Fruit fly (Drosophila melanogaster) Kc167 (cell line): Measurements from ENCODE around the gene ssp.

Experiments used
- Myc ChIP-seq: fragments of >200 bp; optimal IDR thresholded peaks from 2 replicates; lab custom pipeline; 2017; ENCODE audit warnings: missing external identifiers
- Sin3A ChIP-seq: fragments of >200 bp; optimal IDR thresholded peaks from 2 replicates; lab custom pipeline; 2018; ENCODE audit warnings: missing external identifiers
- h ChIP-seq: fragments of >200 bp; optimal IDR thresholded peaks from 3 replicates; lab custom pipeline; 2018; ENCODE audit warnings: missing external identifiers
- insv ChIP-seq: fragments of >200 bp; optimal IDR thresholded peaks from 3 replicates; lab custom pipeline; 2018; ENCODE audit warnings: missing external identifiers
- psq ChIP-seq: fragments of >200 bp; optimal IDR thresholded peaks from 2 replicates; lab custom pipeline; 2017; ENCODE audit warnings: missing external identifiers
- ttk ChIP-seq: sonication (Bioruptor generic); optimal IDR thresholded peaks from 2 replicates; lab custom pipeline; 2017; ENCODE audit warnings: missing external identifiers

Gene ssp

DNA sequence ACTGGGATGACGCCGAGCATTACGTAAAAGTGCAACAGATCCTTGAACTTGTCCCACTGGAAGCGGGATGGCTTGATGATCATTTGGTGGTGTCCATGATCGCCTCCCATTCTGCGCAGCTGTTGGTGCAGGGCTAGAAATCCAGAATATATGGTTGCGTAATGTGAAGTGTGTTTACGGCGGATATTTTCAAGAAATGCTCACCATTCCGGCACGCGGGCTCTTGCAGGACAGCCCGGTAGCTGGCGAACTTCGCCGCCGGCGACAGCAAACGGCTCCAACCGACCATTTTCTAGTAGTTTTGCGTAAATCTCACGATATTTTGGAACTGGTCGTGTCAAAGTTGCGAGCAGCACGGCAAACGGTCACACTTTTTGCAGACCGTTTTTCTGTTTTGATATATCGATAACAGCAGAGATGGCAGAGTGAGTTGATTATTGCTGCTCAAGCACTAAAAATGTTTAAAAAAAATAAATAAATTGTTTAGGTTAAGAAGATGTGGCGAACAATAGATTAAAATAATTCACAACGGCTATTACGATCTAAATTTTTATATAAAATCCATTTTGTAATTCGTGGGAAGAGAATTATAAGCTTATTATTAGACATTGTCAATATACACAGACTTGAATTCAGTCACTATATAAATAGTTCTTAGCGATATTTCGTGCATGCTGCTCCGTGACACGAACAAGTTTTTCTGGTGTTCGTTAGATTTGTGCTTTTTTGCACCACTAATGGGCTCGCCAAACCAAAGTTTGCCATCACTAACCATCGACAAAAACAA lies 20.2 kb downstream of the ssp start, which contains the start of the genes ND-SGDH and RhoGAP68F:
Gene ND-SGDH, minus strand, starts transcription at position 472 of the 787 bp plus-strand sequence.
Gene RhoGAP68F, plus strand, starts transcription at position 756 of the 787 bp plus-strand sequence.
- TF ChIP-seq h (lab: Kevin White, UChicago) (no peak), psq (no peak), insv (lab: Kevin White, UChicago) (no peak), Myc (lab: Kevin White, UChicago) (no peak), Sin3A (lab: Kevin White, UChicago) (no peak)

- TF ChIP-seq ttk (lab: Kevin White, UChicago) = no peak
- no peak for TF ChIP-seq insv (lab: Kevin White, UChicago)
- TF ChIP-seq h (lab: Kevin White, UChicago) = no peak
- TF ChIP-seq Sin3A (lab: Kevin White, UChicago) = no peak
- TF ChIP-seq Myc (lab: Kevin White, UChicago) = no peak
- no peak for TF ChIP-seq psq
Observed at dm6 chr3L:12139232-12139698, 21.2 kb downstream of the ssp start.

DNA sequence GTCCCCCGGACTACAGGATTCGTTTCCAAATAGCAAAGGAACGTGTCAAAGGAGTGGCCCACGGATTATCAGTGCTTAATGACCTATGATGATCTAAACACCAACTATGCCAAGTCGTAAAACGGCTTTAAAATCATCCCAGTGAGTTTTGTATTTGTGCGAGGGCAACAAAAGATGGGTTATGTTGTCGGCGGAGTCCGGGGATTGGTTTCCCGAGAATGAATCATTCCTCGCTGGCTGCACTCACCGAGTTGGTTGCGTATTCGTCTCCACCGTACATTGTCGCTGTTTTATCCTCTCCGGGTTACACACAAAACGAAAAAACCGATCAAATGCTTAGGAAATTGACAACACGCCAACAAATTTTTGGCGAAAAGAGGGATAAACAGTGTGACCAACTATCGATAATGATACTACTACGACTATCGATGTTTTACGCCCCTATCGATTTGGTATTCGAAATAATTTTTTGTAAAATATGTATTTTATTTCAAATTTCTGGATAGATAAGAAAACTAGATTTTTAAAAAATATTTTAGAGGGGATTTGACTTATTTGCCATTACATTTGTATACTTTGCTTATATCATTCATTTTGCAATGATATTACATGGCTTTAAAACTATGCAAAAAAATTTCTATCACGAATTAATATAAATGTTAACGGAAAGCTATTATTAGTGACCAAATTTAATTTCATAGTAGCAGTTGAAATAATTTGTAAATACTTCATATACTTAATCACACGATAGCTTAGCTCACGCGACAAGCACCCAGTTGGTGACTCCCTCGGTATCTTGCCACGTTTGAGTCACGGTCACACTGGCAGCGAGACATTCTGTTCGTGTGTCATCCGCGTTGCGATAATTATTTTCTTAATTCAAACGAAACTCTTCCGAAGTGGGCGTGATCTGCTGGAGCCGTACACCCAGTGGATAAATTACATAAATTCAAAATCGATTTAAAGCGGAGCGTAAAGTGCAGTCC lies 27.9 kb downstream of the ssp start, which contains the start of the genes eIF3l and Nrx-IV:
Gene eIF3l, minus strand, starts transcription at position 389 of the 986 bp plus-strand sequence.
Gene Nrx-IV, plus strand, starts transcription at position 811 of the 986 bp plus-strand sequence.
- no peak for TF ChIP-seq ttk (lab: Kevin White, UChicago)
- TF ChIP-seq insv (lab: Kevin White, UChicago) = no peak
- TF ChIP-seq h (lab: Kevin White, UChicago) = no peak
- TF ChIP-seq Myc (lab: Kevin White, UChicago) = no peak
- TF ChIP-seq psq = no peak
- no peak for TF ChIP-seq Sin3A (lab: Kevin White, UChicago)

dm6 chr3L:12146970-12147369 lies 28.9 kb downstream of the ssp start:
- TF ChIP-seq Myc (lab: Kevin White, UChicago) (no peak), insv (lab: Kevin White, UChicago) (no peak), psq (no peak), Sin3A (lab: Kevin White, UChicago) (no peak), ttk (lab: Kevin White, UChicago) (no peak), h (lab: Kevin White, UChicago) (no peak)

- TF ChIP-seq psq = no peak
- no peak for TF ChIP-seq insv (lab: Kevin White, UChicago)
- TF ChIP-seq Sin3A (lab: Kevin White, UChicago) = no peak
- no peak for TF ChIP-seq Myc (lab: Kevin White, UChicago)
- no peak for TF ChIP-seq h (lab: Kevin White, UChicago)
- no peak for TF ChIP-seq ttk (lab: Kevin White, UChicago)
Observed at dm6 chr3L:12149024-12149423, 31.0 kb downstream of the ssp start, which contains the start of gene CG32099. Gene CG32099 (plus strand): TSS chr3L:12149273.

- no peak for TF ChIP-seq h (lab: Kevin White, UChicago)
- no peak for TF ChIP-seq psq
- TF ChIP-seq Myc (lab: Kevin White, UChicago) = no peak
- TF ChIP-seq Sin3A (lab: Kevin White, UChicago) = no peak
- TF ChIP-seq ttk (lab: Kevin White, UChicago) = no peak
- TF ChIP-seq insv (lab: Kevin White, UChicago) = no peak
Observed at dm6 chr3L:12162156-12162682, 44.2 kb downstream of the ssp start.

- TF ChIP-seq insv (lab: Kevin White, UChicago) = no peak
- TF ChIP-seq ttk (lab: Kevin White, UChicago) = no peak
- TF ChIP-seq Myc (lab: Kevin White, UChicago) = no peak
- no peak for TF ChIP-seq Sin3A (lab: Kevin White, UChicago)
- TF ChIP-seq psq = no peak
- no peak for TF ChIP-seq h (lab: Kevin White, UChicago)
Observed at dm6 chr3L:12163082-12163481, 45.0 kb downstream of the ssp start.

- no peak for TF ChIP-seq Myc (lab: Kevin White, UChicago)
- TF ChIP-seq ttk (lab: Kevin White, UChicago) = no peak
- no peak for TF ChIP-seq insv (lab: Kevin White, UChicago)
- TF ChIP-seq psq = no peak
- TF ChIP-seq Sin3A (lab: Kevin White, UChicago) = no peak
Observed at dm6 chr3L:12163693-12164092, 45.6 kb downstream of the ssp start, which contains the start of gene CG9760. Gene CG9760 (minus strand): TSS chr3L:12163735.
